Worm (Caenorhabditis elegans) whole organism, L4 larva: ENCODE data around the gene dnc-3.

ENCODE experiments used
- F37D6.2 ChIP-seq: sonication (generic microtip); optimal IDR thresholded peaks from 2 replicates; lab custom pipeline; 2016; ENCODE audit warnings: mild to moderate bottlenecking, missing genetic modification characterization, missing compliant biosample characterization
- hlh-30 ChIP-seq: sonication (generic microtip); optimal IDR thresholded peaks from 2 replicates; lab custom pipeline; 2017; ENCODE audit warnings: antibody characterized with exemption, mild to moderate bottlenecking, missing genetic modification characterization, missing compliant biosample characterization; ENCODE audit not compliant: insufficient read depth
- lin-13 ChIP-seq: fragments of 150-350 bp; optimal IDR thresholded peaks from 2 replicates; lab custom pipeline; 2014; ENCODE audit warnings: missing biosample characterization, missing genetic modification reagents, missing genetic modification characterization

- no peak for TF ChIP-seq lin-13
- TF ChIP-seq hlh-30 (tag; lab: Kevin White, UChicago), result no peak
- TF ChIP-seq F37D6.2 (tag; lab: Kevin White, UChicago), result no peak
These were observed 19.7 kb downstream of the dnc-3 start, which contains the start of gene clec-130 for ce11 chrII:3573255-3573654.
